Worm (Caenorhabditis elegans) whole organism, L1 larva: Measurements from ENCODE around the gene nas-3.
A peak's percentile ranks its signal among the peaks of the same experiment; 100 is the strongest.

Experiments used
- ama-1 ChIP-seq: fragments of 150-350 bp; optimal IDR thresholded peaks from 2 replicates; lab custom pipeline; 2014
- blmp-1 ChIP-seq: fragments of 150-350 bp; optimal IDR thresholded peaks from 2 replicates; lab custom pipeline; 2014; ENCODE audit warnings: missing biosample characterization, missing genetic modification characterization
- efl-1 ChIP-seq, 4 experiments: fragments of 150-350 bp; optimal IDR thresholded peaks in 3 of 4; peaks in 1 of 4; 1 replicate in 1 of 4; 2 replicates in 3 of 4; lab custom pipeline; 2014; ENCODE audit warnings: missing biosample characterization in 2 of 4, missing genetic modification characterization in 2 of 4, missing genetic modification reagents in 2 of 4
- fos-1 ChIP-seq: fragments of 150-350 bp; optimal IDR thresholded peaks from 2 replicates; lab custom pipeline; 2014; ENCODE audit warnings: missing biosample characterization, missing genetic modification characterization
- lin-13 ChIP-seq: fragments of 150-350 bp; optimal IDR thresholded peaks from 2 replicates; lab custom pipeline; 2014; ENCODE audit warnings: missing biosample characterization, missing genetic modification reagents, missing genetic modification characterization
- lin-35 ChIP-seq, 2 experiments: fragments of 150-350 bp; optimal IDR thresholded peaks; 2 replicates each; lab custom pipeline; 2014; ENCODE audit warnings: missing biosample characterization in 2 of 2, missing genetic modification characterization in 2 of 2, missing genetic modification reagents in 2 of 2
- mdl-1 ChIP-seq, 2 experiments: fragments of 150-350 bp; optimal IDR thresholded peaks; 2 replicates each; lab custom pipeline; 2014 to 2017; ENCODE audit warnings: missing biosample characterization in 2 of 2, missing genetic modification characterization in 2 of 2, inconsistent platforms in 1 of 2
- mep-1 ChIP-seq: fragments of 150-350 bp; optimal IDR thresholded peaks from 2 replicates; lab custom pipeline; 2014; ENCODE audit warnings: missing biosample characterization, missing genetic modification characterization
- nhr-11 ChIP-seq: fragments of 150-350 bp; optimal IDR thresholded peaks from 2 replicates; lab custom pipeline; 2014; ENCODE audit warnings: missing biosample characterization, missing genetic modification characterization
- nhr-76 ChIP-seq: sonication (generic microtip); optimal IDR thresholded peaks from 2 replicates; lab custom pipeline; 2017; ENCODE audit warnings: missing biosample characterization, missing genetic modification characterization
- unc-130 ChIP-seq: fragments of 150-350 bp; optimal IDR thresholded peaks from 2 replicates; lab custom pipeline; 2017; ENCODE audit warnings: missing biosample characterization, missing genetic modification characterization, inconsistent platforms
- xbp-1 ChIP-seq: sonication (generic microtip); optimal IDR thresholded peaks from 2 replicates; lab custom pipeline; 2016; ENCODE audit warnings: missing genetic modification characterization, missing compliant biosample characterization

ce11 chrV:9503152-9503817 is 25.3 kb downstream of the nas-3 start:
- peak; percentile 54 to 57 for TF ChIP-seq efl-1 (optimal IDR thresholded peaks at IDR 0.05; lab: Kevin White, UChicago)
- TF ChIP-seq efl-1 (GFP tag; optimal IDR thresholded peaks at IDR 0.05 in 1 of 2; lab: Kevin White, UChicago) = peak; percentile 34 to 95
- TF ChIP-seq unc-130 (tag; lab: Kevin White, UChicago) = peak; percentile 44
- peak; percentile 75 for TF ChIP-seq mep-1 (tag; lab: Kevin White, UChicago)
- TF ChIP-seq ama-1 = peak; percentile 5
- peak; percentile 61 for TF ChIP-seq lin-35 (GFP tag; optimal IDR thresholded peaks at IDR 0.05; lab: Kevin White, UChicago)
- TF ChIP-seq lin-13 = no peak
- peak; percentile 1 for TF ChIP-seq blmp-1
- TF ChIP-seq nhr-76 (tag; lab: Kevin White, UChicago) = no peak
- peak in 1 of 2 experiments; percentile 76 for TF ChIP-seq mdl-1 (tag; optimal IDR thresholded peaks at IDR 0.05; lab: Kevin White, UChicago)
- TF ChIP-seq fos-1 = peak; percentile 63
- no peak for TF ChIP-seq nhr-11 (tag; lab: Kevin White, UChicago)
- peak; percentile 69 for TF ChIP-seq xbp-1 (tag; lab: Kevin White, UChicago)
